Fruit fly (Drosophila melanogaster): ENCODE data around the gene hng3.

The hng3 gene

DNA sequence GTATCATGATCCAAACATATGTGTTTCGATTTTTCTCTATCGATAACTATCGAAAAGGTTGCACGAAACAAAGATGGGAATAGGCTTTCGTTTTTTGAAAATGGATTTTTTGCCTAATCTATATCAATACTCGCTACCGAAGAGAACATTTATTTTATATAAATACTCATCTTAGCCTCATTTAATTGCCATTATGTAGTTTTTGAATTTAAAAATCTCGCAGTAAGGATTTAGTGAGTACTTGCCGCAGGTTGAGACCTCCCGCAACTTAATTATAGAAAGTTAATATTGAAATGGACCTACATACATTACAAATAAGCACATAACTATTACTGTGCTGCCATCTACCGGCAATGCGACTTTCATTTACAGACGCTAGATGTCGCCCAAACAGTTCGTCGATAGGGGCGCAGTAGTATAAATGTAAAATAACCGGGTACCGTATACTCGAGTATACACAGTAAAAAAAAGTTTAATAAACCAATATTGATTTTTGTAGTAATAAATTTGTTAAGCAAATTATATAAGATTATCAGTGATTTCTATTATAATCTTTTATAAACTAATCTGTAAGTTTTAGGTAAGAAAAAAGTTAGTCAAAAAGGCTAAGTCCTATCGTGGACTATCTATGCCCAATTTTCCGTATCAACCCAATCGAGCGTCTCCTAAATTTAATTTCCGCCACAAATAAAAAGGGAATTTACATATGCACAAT lies 43.3 kb downstream of the hng3 start, which contains the start of gene CG13896 (continued):
- TF ChIP-seq kni (GFP tag; optimal IDR thresholded peaks at IDR 0.05) (peak; percentile 74), CG7963 (GFP tag; IDR thresholded peaks at IDR 0.05; ENCODE audit: partially characterized antibody) (no peak), CG8388 (GFP tag; optimal IDR thresholded peaks at IDR 0.05) (peak; percentile 75), CG18262 (tag; optimal IDR thresholded peaks at IDR 0.05) (peak; percentile 85), CG33557 (GFP tag; optimal IDR thresholded peaks at IDR 0.05) (peak; percentile 67), Fer2 (tag; optimal IDR thresholded peaks at IDR 0.05) (peak; percentile 52), Atf3 (GFP tag; optimal IDR thresholded peaks at IDR 0.05) (peak; percentile 79), tx (GFP tag; optimal IDR thresholded peaks at IDR 0.05) (peak; percentile 81), Drgx (GFP tag; IDR thresholded peaks at IDR 0.05) (peak; percentile 57; the same call in 1 of the 2 replicates), dmrt11E (tag; optimal IDR thresholded peaks at IDR 0.05) (peak; percentile 72), Bgb (GFP tag; IDR thresholded peaks at IDR 0.05; ENCODE audit: partially characterized antibody) (peak; percentile 58), wdn (GFP tag; IDR thresholded peaks at IDR 0.05) (peak; percentile 65), CG2202 (tag; optimal IDR thresholded peaks at IDR 0.05) (peak; percentile 53), ham (GFP tag; IDR thresholded peaks at IDR 0.05) (0 out of 2 replicates have a peak, but pooled peaks have one; percentile 44), CG14710 (tag; optimal IDR thresholded peaks at IDR 0.05) (peak; percentile 72), CG10959 (GFP tag; IDR thresholded peaks at IDR 0.05) (peak; percentile 67), CG10147 (GFP tag; optimal IDR thresholded peaks at IDR 0.05) (peak; percentile 37), peb (GFP tag; IDR thresholded peaks at IDR 0.05) (peak; percentile 74), h (optimal IDR thresholded peaks at IDR 0.05) (no peak), CG34224 (GFP tag; IDR thresholded peaks at IDR 0.05; ENCODE audit: partially characterized antibody) (peak; percentile 46; the same call in 1 of the 3 replicates), danr (GFP tag; IDR thresholded peaks at IDR 0.05) (peak; percentile 62; the same call in 1 of the 2 replicates), CG8944 (GFP tag; optimal IDR thresholded peaks at IDR 0.05) (peak; percentile 91), CG17829 (tag; optimal IDR thresholded peaks at IDR 0.05) (peak; percentile 88), Adf1 (GFP tag; IDR thresholded peaks at IDR 0.05) (peak; percentile 58), ATbp (GFP tag; optimal IDR thresholded peaks at IDR 0.05) (peak; percentile 65), Atf-2 (GFP tag; optimal IDR thresholded peaks at IDR 0.05) (peak; percentile 88), Hsf (GFP tag; optimal IDR thresholded peaks at IDR 0.05) (peak; percentile 94), CG2875 (GFP tag; optimal IDR thresholded peaks at IDR 0.05) (peak; percentile 71), CG10431 (GFP tag; optimal IDR thresholded peaks at IDR 0.05) (peak; percentile 69), ERR (GFP tag; optimal IDR thresholded peaks at IDR 0.05) (peak; percentile 61), CG5180 (GFP tag; optimal IDR thresholded peaks at IDR 0.05) (peak; percentile 55), cg (GFP tag; optimal IDR thresholded peaks at IDR 0.05) (no peak), TFAM (GFP tag; optimal IDR thresholded peaks at IDR 0.05) (peak; percentile 22), CG3065 (GFP tag; optimal IDR thresholded peaks at IDR 0.05) (peak; percentile 67), ci (GFP tag; IDR thresholded peaks at IDR 0.05) (peak; percentile 93), Max (GFP tag; optimal IDR thresholded peaks at IDR 0.05) (peak; percentile 72), kay (GFP tag; optimal IDR thresholded peaks at IDR 0.05) (peak; percentile 87), CG6272 (GFP tag; IDR thresholded peaks at IDR 0.05) (peak; percentile 79), CG18619 (GFP tag; optimal IDR thresholded peaks at IDR 0.05) (peak; percentile 80), psq (GFP tag; optimal IDR thresholded peaks at IDR 0.05) (peak; percentile 70), CG2199 (GFP tag; IDR thresholded peaks at IDR 0.05) (peak; percentile 97), Oaz (GFP tag; IDR thresholded peaks at IDR 0.05) (peak; percentile 77), mirr (GFP tag; optimal IDR thresholded peaks at IDR 0.05) (peak; percentile 80), shn (GFP tag; optimal IDR thresholded peaks at IDR 0.05) (peak; percentile 87), grau (tag; optimal IDR thresholded peaks at IDR 0.05) (peak; percentile 87), Bteb2 (GFP tag; optimal IDR thresholded peaks at IDR 0.05) (peak; percentile 60), otp (GFP tag; IDR thresholded peaks at IDR 0.05) (peak; percentile 81; the same call in 2 of the 3 replicates), Usf (GFP tag; optimal IDR thresholded peaks at IDR 0.05) (peak; percentile 69), Fer1 (GFP tag; optimal IDR thresholded peaks at IDR 0.05) (peak; percentile 76)

Measured in whole organism, embryonic.